Worm (Caenorhabditis elegans): ENCODE data around the gene F09B12.7.

ce11 chrX:15055914-15056313 is 39.0 kb downstream of the F09B12.7 start, which contains the start of gene H03G16.7:
- TF ChIP-seq nhr-237 (tag; optimal IDR thresholded peaks at IDR 0.05) (no peak), dpl-1 (GFP tag; optimal IDR thresholded peaks at IDR 0.05) (no peak), nhr-76 (tag; optimal IDR thresholded peaks at IDR 0.05) (no peak), ama-1 (optimal IDR thresholded peaks at IDR 0.05) (no peak), egl-27 (tag; optimal IDR thresholded peaks at IDR 0.05) (no peak), mes-2 (tag; optimal IDR thresholded peaks at IDR 0.05; ENCODE audit: poor library complexity, severe bottlenecking) (no peak), lsy-2 (tag; optimal IDR thresholded peaks at IDR 0.05) (no peak), snpc-4 (tag; optimal IDR thresholded peaks at IDR 0.05) (no peak), dmd-6 (GFP tag; IDR thresholded peaks at IDR 0.05) (no peak), nhr-28 (tag; optimal IDR thresholded peaks at IDR 0.05) (no peak), nhr-102 (tag; optimal IDR thresholded peaks at IDR 0.05) (no peak), nhr-11 (tag; optimal IDR thresholded peaks at IDR 0.05) (no peak)
